Worm (Caenorhabditis elegans): ENCODE data around the gene sap-140.

sap-140 gene

ce11 chrIII:7499421-7499902 is at the start of gene sap-140, which contains the start of gene C07H6.9 (continued):
- peak in 1 of 2 experiments; percentile 91 for TF ChIP-seq lsy-2 (tag; optimal IDR thresholded peaks at IDR 0.05)
- peak; percentile 48 for TF ChIP-seq ztf-7 (tag; optimal IDR thresholded peaks at IDR 0.05)
- TF ChIP-seq unc-39 (tag; optimal IDR thresholded peaks at IDR 0.05) = no peak
- no peak for TF ChIP-seq spr-3 (GFP tag; optimal IDR thresholded peaks at IDR 0.05)
- no peak for TF ChIP-seq skn-1 (tag; optimal IDR thresholded peaks at IDR 0.05)
- TF ChIP-seq dmd-6 (GFP tag; IDR thresholded peaks at IDR 0.05) = peak; percentile 53
- peak; percentile 95 for TF ChIP-seq dpl-1 (GFP tag; optimal IDR thresholded peaks at IDR 0.05)
- no peak for TF ChIP-seq dmd-8 (GFP tag; IDR thresholded peaks at IDR 0.05)
- peak; percentile 99 for TF ChIP-seq aha-1 (tag)
- TF ChIP-seq vab-7 (GFP tag; IDR thresholded peaks at IDR 0.05) = no peak
- no peak for TF ChIP-seq sdz-12 (GFP tag; optimal IDR thresholded peaks at IDR 0.05)
- peak in 1 of 2 experiments; percentile 34 for TF ChIP-seq hif-1 (tag; optimal IDR thresholded peaks at IDR 0.05)
- no peak for TF ChIP-seq F26F4.8 (GFP tag; conservative IDR thresholded peaks at IDR 0.05)
- no peak for TF ChIP-seq aly-2 (tag; optimal IDR thresholded peaks at IDR 0.05)
- no peak for TF ChIP-seq jun-1 (tag; optimal IDR thresholded peaks at IDR 0.05)
- TF ChIP-seq lim-7 (GFP tag; IDR thresholded peaks at IDR 0.05) = no peak
- no peak for TF ChIP-seq lin-39 (tag; optimal IDR thresholded peaks at IDR 0.05)
- 0 out of 2 replicates have a peak, but pooled peaks have one; percentile 36 for TF ChIP-seq arid-1 (GFP tag; conservative IDR thresholded peaks at IDR 0.05)
- TF ChIP-seq nhr-76 (tag; optimal IDR thresholded peaks at IDR 0.05) = no peak
- TF ChIP-seq daf-19 (GFP tag; conservative IDR thresholded peaks at IDR 0.05) = no peak
- TF ChIP-seq saeg-2 (GFP tag; IDR thresholded peaks at IDR 0.05) = no peak
- TF ChIP-seq mes-2 (tag; optimal IDR thresholded peaks at IDR 0.05; ENCODE audit: poor library complexity, severe bottlenecking) = peak; percentile 90
- peak; percentile 71 for TF ChIP-seq hlh-30 (tag; optimal IDR thresholded peaks at IDR 0.05; ENCODE audit: insufficient read depth)
- TF ChIP-seq nhr-28 (tag; optimal IDR thresholded peaks at IDR 0.05) = peak; percentile 36
- TF ChIP-seq R02D3.7 (tag; optimal IDR thresholded peaks at IDR 0.05) = no peak
- TF ChIP-seq mdt-29 (GFP tag; IDR thresholded peaks at IDR 0.05) = no peak
- peak; percentile 73 for TF ChIP-seq dve-1 (tag; optimal IDR thresholded peaks at IDR 0.05; ENCODE audit: insufficient read depth)
- TF ChIP-seq nhr-102 (tag; optimal IDR thresholded peaks at IDR 0.05) = peak; percentile 66
- no peak for TF ChIP-seq lin-1 (GFP tag; IDR thresholded peaks at IDR 0.05)
- TF ChIP-seq zfp-2 (tag; optimal IDR thresholded peaks at IDR 0.05) = no peak
- TF ChIP-seq zip-11 (GFP tag; IDR thresholded peaks at IDR 0.05) = no peak
- TF ChIP-seq nhr-237 (tag; optimal IDR thresholded peaks at IDR 0.05) = no peak
- TF ChIP-seq Y5F2A.4 (GFP tag; optimal IDR thresholded peaks at IDR 0.05) = no peak
- TF ChIP-seq ztf-11 (tag; optimal IDR thresholded peaks at IDR 0.05) = no peak
- no peak for TF ChIP-seq ZK546.5 (tag; optimal IDR thresholded peaks at IDR 0.05)
- no peak for TF ChIP-seq unc-62 (GFP tag; optimal IDR thresholded peaks at IDR 0.05 in 1 of 2)
- no peak for TF ChIP-seq unc-62 (tag; optimal IDR thresholded peaks at IDR 0.05)
- no peak for TF ChIP-seq nhr-48 (tag; optimal IDR thresholded peaks at IDR 0.05)
- no peak for TF ChIP-seq nhr-41 (GFP tag; IDR thresholded peaks at IDR 0.05)
- no peak for TF ChIP-seq zag-1 (tag; optimal IDR thresholded peaks at IDR 0.05)
- peak; percentile 56 for TF ChIP-seq F37D6.2 (tag; optimal IDR thresholded peaks at IDR 0.05)
- TF ChIP-seq pqm-1 (tag; optimal IDR thresholded peaks at IDR 0.05) = no peak
- TF ChIP-seq Y48G9A.11 (GFP tag; IDR thresholded peaks at IDR 0.05) = no peak
- no peak for TF ChIP-seq daf-8 (GFP tag; IDR thresholded peaks at IDR 0.05)
- peak; percentile 59 for TF ChIP-seq rbr-2 (tag; optimal IDR thresholded peaks at IDR 0.05)
- TF ChIP-seq spr-1 (tag; optimal IDR thresholded peaks at IDR 0.05) = peak; percentile 25
- peak; percentile 58 for TF ChIP-seq duxl-1 (tag; optimal IDR thresholded peaks at IDR 0.05; ENCODE audit: poor library complexity)
- peak; percentile 22 for TF ChIP-seq ama-1 (optimal IDR thresholded peaks at IDR 0.05)
- peak; percentile 61 for TF ChIP-seq T20F7.1 (GFP tag; optimal IDR thresholded peaks at IDR 0.05)
- no peak for TF ChIP-seq lin-29 (GFP tag; IDR thresholded peaks at IDR 0.05)
- TF ChIP-seq set-16 (GFP tag; IDR thresholded peaks at IDR 0.05) = no peak
- peak; percentile 62 for TF ChIP-seq hlh-11 (tag; optimal IDR thresholded peaks at IDR 0.05)
- TF ChIP-seq fkh-10 (GFP tag; optimal IDR thresholded peaks at IDR 0.05) = peak; percentile 15

Data from whole organism, L4 larva.